Fruit fly (Drosophila melanogaster) whole organism, prepupa: ENCODE results near the gene Alp5.

Source experiments
- CG11902 ChIP-seq: fragments of 200-800 bp; sonication (Bioruptor generic); optimal IDR thresholded peaks from 3 replicates; lab custom pipeline; 2016; ENCODE audit warnings: missing biosample characterization, missing genetic modification characterization
- CG1621 ChIP-seq: fragments of 200-800 bp; sonication (Bioruptor generic); optimal IDR thresholded peaks from 3 replicates; lab custom pipeline; 2018; ENCODE audit warnings: missing biosample characterization, mild to moderate bottlenecking, missing genetic modification characterization
- CG3032 ChIP-seq: fragments of 200-800 bp; optimal IDR thresholded peaks from 2 replicates; lab custom pipeline; 2019; ENCODE audit warnings: missing biosample characterization, mild to moderate bottlenecking, missing genetic modification characterization, moderate library complexity
- CG6854 ChIP-seq: fragments of 200-800 bp; sonication (Bioruptor generic); optimal IDR thresholded peaks from 2 replicates; lab custom pipeline; 2017; ENCODE audit warnings: missing biosample characterization, mild to moderate bottlenecking, missing genetic modification characterization
- CG8319 ChIP-seq: fragments of 200-800 bp; sonication (Bioruptor generic); optimal IDR thresholded peaks from 3 replicates; lab custom pipeline; 2016; ENCODE audit warnings: missing biosample characterization, missing genetic modification characterization
- Ets21C ChIP-seq: fragments of 200-800 bp; sonication (Bioruptor generic); optimal IDR thresholded peaks from 3 replicates; lab custom pipeline; 2016; ENCODE audit warnings: missing biosample characterization, missing genetic modification characterization
- Gug ChIP-seq: fragments of 200-800 bp; sonication (Bioruptor generic); IDR thresholded peaks from 2 replicates; pipeline ENCODE4 v1.3.6; 2022; ENCODE audit warnings: missing biosample characterization, missing genetic modification characterization
- Hr38 ChIP-seq: sonication (Bioruptor generic); optimal IDR thresholded peaks from 2 replicates; lab custom pipeline; 2016; ENCODE audit warnings: missing biosample characterization, missing genetic modification characterization
- Hr39 ChIP-seq: fragments of 200-800 bp; sonication (Bioruptor generic); optimal IDR thresholded peaks from 2 replicates; lab custom pipeline; 2016; ENCODE audit warnings: missing biosample characterization, missing genetic modification characterization
- Hr4 ChIP-seq: fragments of 200-800 bp; sonication (Bioruptor generic); optimal IDR thresholded peaks from 3 replicates; lab custom pipeline; 2016; ENCODE audit warnings: missing biosample characterization, missing genetic modification characterization
- fd85E ChIP-seq: fragments of 200-800 bp; sonication (Bioruptor generic); optimal IDR thresholded peaks from 3 replicates; lab custom pipeline; 2016; ENCODE audit warnings: missing biosample characterization, missing genetic modification characterization
- lz ChIP-seq: fragments of 200-800 bp; sonication (Bioruptor generic); optimal IDR thresholded peaks from 3 replicates; lab custom pipeline; 2016; ENCODE audit warnings: missing biosample characterization, missing genetic modification characterization

- no peak for TF ChIP-seq CG8319
- TF ChIP-seq Gug (GFP tag; lab: Robert Waterston, UW) = no peak
- TF ChIP-seq CG1621 (tag; lab: Kevin White, UChicago) = no peak
- no peak for TF ChIP-seq CG6854 (GFP tag; lab: Kevin White, UChicago)
- TF ChIP-seq fd85E (GFP tag; lab: Kevin White, UChicago) = no peak
- no peak for TF ChIP-seq CG11902 (GFP tag; lab: Kevin White, UChicago)
- no peak for TF ChIP-seq lz (GFP tag; lab: Kevin White, UChicago)
- TF ChIP-seq Hr38 (GFP tag; lab: Kevin White, UChicago) = no peak
- TF ChIP-seq Hr4 (GFP tag; lab: Kevin White, UChicago) = no peak
- no peak for TF ChIP-seq Ets21C (GFP tag; lab: Kevin White, UChicago)
- TF ChIP-seq Hr39 = no peak
- TF ChIP-seq CG3032 (tag; lab: Kevin White, UChicago) = no peak
These were observed 18.7 kb upstream of the Alp5 start for dm6 chr3R:21025508-21025907.
